Worm (Caenorhabditis elegans): ENCODE results near the gene Y39A1A.3.

- no peak for TF ChIP-seq T22C8.4 (GFP tag; IDR thresholded peaks at IDR 0.05)
- no peak for TF ChIP-seq flt-1 (GFP tag; IDR thresholded peaks at IDR 0.05)
- TF ChIP-seq tab-1 (GFP tag; IDR thresholded peaks at IDR 0.05) = no peak
- no peak for TF ChIP-seq ref-1 (GFP tag; conservative IDR thresholded peaks at IDR 0.05)
- no peak for TF ChIP-seq ztf-23 (GFP tag; IDR thresholded peaks at IDR 0.05)
These were observed 42.2 kb upstream of the Y39A1A.3 start, which contains the start of gene Y39A1A.27 for ce11 chrIII:10638339-10639021.
